Worm (Caenorhabditis elegans) whole organism, young adult: Measurements from ENCODE around the gene cpt-4.
"Not testable (repeated sequence)": the region's sequence is repeated elsewhere in the genome, so short reads cannot be mapped to it uniquely, and the experiment has no call there.

Experiments used
- B0019.2 ChIP-seq: fragments of 200-800 bp; sonication (Bioruptor generic); conservative IDR thresholded peaks from 2 replicates; pipeline ENCODE4 v1.3.6; 2022; ENCODE audit warnings: missing genetic modification reagents, missing genetic modification characterization, missing compliant biosample characterization
- C06A6.2 ChIP-seq: fragments of 200-800 bp; sonication (Bioruptor generic); conservative IDR thresholded peaks from 2 replicates; pipeline ENCODE4 v1.3.6; 2022; ENCODE audit warnings: missing genetic modification characterization, missing compliant biosample characterization
- C17E4.6 ChIP-seq: fragments of 200-800 bp; sonication (Bioruptor generic); IDR thresholded peaks from 2 replicates; pipeline ENCODE4 v1.3.6; 2022; ENCODE audit warnings: missing genetic modification reagents, missing genetic modification characterization, missing compliant biosample characterization
- D2030.7 ChIP-seq: fragments of 200-800 bp; sonication (Bioruptor generic); IDR thresholded peaks from 2 replicates; pipeline ENCODE4 v1.3.6; 2022; ENCODE audit warnings: missing genetic modification reagents, missing genetic modification characterization, missing compliant biosample characterization
- F10E7.11 ChIP-seq: sonication (generic microtip); optimal IDR thresholded peaks from 2 replicates; lab custom pipeline; 2017; ENCODE audit warnings: mild to moderate bottlenecking, missing genetic modification characterization, moderate library complexity, missing compliant biosample characterization
- F33H1.4 ChIP-seq: fragments of 200-800 bp; sonication (Bioruptor generic); IDR thresholded peaks from 2 replicates; pipeline ENCODE4 v1.3.6; 2022; ENCODE audit warnings: missing genetic modification reagents, missing genetic modification characterization, missing compliant biosample characterization
- F39B2.1 ChIP-seq: fragments of 200-800 bp; sonication (Bioruptor generic); IDR thresholded peaks from 2 replicates; pipeline ENCODE4 v1.3.6; 2022; ENCODE audit warnings: missing genetic modification reagents, missing genetic modification characterization, missing compliant biosample characterization
- K11D2.4 ChIP-seq: fragments of 200-800 bp; sonication (Bioruptor generic); IDR thresholded peaks from 2 replicates; pipeline ENCODE4 v1.3.6; 2022; ENCODE audit warnings: missing genetic modification reagents, missing genetic modification characterization, missing compliant biosample characterization
- T07F8.4 ChIP-seq: sonication (generic microtip); optimal IDR thresholded peaks from 2 replicates; lab custom pipeline; 2016; ENCODE audit warnings: mild to moderate bottlenecking, missing genetic modification characterization, moderate library complexity, missing compliant biosample characterization
- Y53G8AR.9 ChIP-seq: fragments of 200-800 bp; sonication (Bioruptor generic); conservative IDR thresholded peaks from 2 replicates; pipeline ENCODE4 v1.3.6; 2022; ENCODE audit warnings: missing genetic modification reagents, missing genetic modification characterization, missing compliant biosample characterization
- Y67H2A.10 ChIP-seq: fragments of 200-800 bp; sonication (Bioruptor generic); conservative IDR thresholded peaks from 2 replicates; pipeline ENCODE4 v1.3.6; 2022; ENCODE audit warnings: missing genetic modification reagents, missing genetic modification characterization, missing compliant biosample characterization
- Y79H2A.3 ChIP-seq: fragments of 200-800 bp; sonication (Bioruptor generic); conservative IDR thresholded peaks from 2 replicates; pipeline ENCODE4 v1.3.6; 2022; ENCODE audit warnings: missing genetic modification reagents, missing genetic modification characterization, missing compliant biosample characterization
- aptf-2 ChIP-seq: fragments of 200-800 bp; sonication (Bioruptor generic); conservative IDR thresholded peaks from 2 replicates; pipeline ENCODE4 v1.3.6; 2022; ENCODE audit warnings: missing genetic modification reagents, missing genetic modification characterization, missing compliant biosample characterization
- attf-3 ChIP-seq: fragments of 200-800 bp; sonication (Bioruptor generic); conservative IDR thresholded peaks from 2 replicates; pipeline ENCODE4 v1.3.6; 2022; ENCODE audit warnings: missing genetic modification reagents, missing genetic modification characterization, missing compliant biosample characterization
- attf-6 ChIP-seq: fragments of 200-800 bp; sonication (Bioruptor generic); IDR thresholded peaks from 2 replicates; pipeline ENCODE4 v1.3.6; 2022; ENCODE audit warnings: missing genetic modification reagents, missing genetic modification characterization, missing compliant biosample characterization
- bed-1 ChIP-seq: fragments of 200-800 bp; sonication (Bioruptor generic); IDR thresholded peaks from 2 replicates; pipeline ENCODE4 v1.3.6; 2022; ENCODE audit warnings: missing genetic modification reagents, missing genetic modification characterization, missing compliant biosample characterization
- ccch-3 ChIP-seq: fragments of 200-800 bp; sonication (Bioruptor generic); optimal IDR thresholded peaks from 2 replicates; lab custom pipeline; 2018; ENCODE audit warnings: mild to moderate bottlenecking, missing genetic modification characterization, missing compliant biosample characterization
- cebp-1 ChIP-seq, 2 experiments: fragments of 200-800 bp in 1 of 2; sonication (Bioruptor generic) in 1 of 2; sonication (generic microtip) in 1 of 2; IDR thresholded peaks in 1 of 2; optimal IDR thresholded peaks in 1 of 2; 2 replicates each; pipeline versions ENCODE4 v1.3.6 to Lab custom; 2017 to 2022; ENCODE audit warnings: missing compliant biosample characterization in 2 of 2, missing genetic modification characterization in 2 of 2, mild to moderate bottlenecking in 1 of 2, missing genetic modification reagents in 1 of 2, moderate library complexity in 1 of 2
- cebp-2 ChIP-seq: fragments of 200-800 bp; sonication (Bioruptor generic); IDR thresholded peaks from 2 replicates; pipeline ENCODE4 v1.3.6; 2022; ENCODE audit warnings: missing genetic modification characterization, missing compliant biosample characterization
- ceh-100 ChIP-seq: fragments of 200-800 bp; sonication (Bioruptor generic); IDR thresholded peaks from 2 replicates; pipeline ENCODE4 v1.3.6; 2022; ENCODE audit warnings: missing genetic modification reagents, missing genetic modification characterization, missing compliant biosample characterization
- ceh-58 ChIP-seq: fragments of 200-800 bp; sonication (Bioruptor generic); IDR thresholded peaks from 2 replicates; pipeline ENCODE4 v1.3.6; 2022; ENCODE audit warnings: missing genetic modification characterization, missing compliant biosample characterization
- ceh-91 ChIP-seq: fragments of 200-800 bp; sonication (Bioruptor generic); IDR thresholded peaks from 2 replicates; pipeline ENCODE4 v1.3.6; 2022; ENCODE audit warnings: missing genetic modification reagents, missing genetic modification characterization, missing compliant biosample characterization
- dox-1 ChIP-seq: fragments of 200-800 bp; sonication (Bioruptor generic); IDR thresholded peaks from 2 replicates; pipeline ENCODE4 v1.3.6; 2022; ENCODE audit warnings: missing genetic modification reagents, missing genetic modification characterization, missing compliant biosample characterization
- egl-18 ChIP-seq: fragments of 200-800 bp; sonication (Bioruptor generic); IDR thresholded peaks from 2 replicates; pipeline ENCODE4 v1.3.6; 2022; ENCODE audit warnings: missing genetic modification reagents, missing genetic modification characterization, missing compliant biosample characterization
- egl-44 ChIP-seq: fragments of 200-800 bp; sonication (Bioruptor generic); IDR thresholded peaks from 2 replicates; pipeline ENCODE4 v1.3.6; 2022; ENCODE audit warnings: missing genetic modification reagents, missing genetic modification characterization, missing compliant biosample characterization
- egrh-3 ChIP-seq: fragments of 200-800 bp; sonication (Bioruptor generic); IDR thresholded peaks from 2 replicates; pipeline ENCODE4 v1.3.6; 2022; ENCODE audit warnings: missing genetic modification reagents, missing genetic modification characterization, missing compliant biosample characterization
- ekl-4 ChIP-seq: fragments of 200-800 bp; sonication (Bioruptor generic); IDR thresholded peaks from 2 replicates; pipeline ENCODE4 v1.3.6; 2022; ENCODE audit warnings: missing genetic modification reagents, missing genetic modification characterization, missing compliant biosample characterization
- hlh-26 ChIP-seq: fragments of 200-800 bp; sonication (Bioruptor generic); conservative IDR thresholded peaks from 2 replicates; pipeline ENCODE4 v1.3.6; 2022; ENCODE audit warnings: missing genetic modification reagents, missing genetic modification characterization, missing compliant biosample characterization
- hsf-1 ChIP-seq: fragments of 200-800 bp; sonication (Bioruptor generic); IDR thresholded peaks from 2 replicates; pipeline ENCODE4 v1.3.6; 2022; ENCODE audit warnings: missing genetic modification reagents, missing genetic modification characterization, missing compliant biosample characterization
- let-526 ChIP-seq: fragments of 200-800 bp; sonication (Bioruptor generic); IDR thresholded peaks from 2 replicates; pipeline ENCODE4 v1.3.6; 2022; ENCODE audit warnings: missing genetic modification reagents, missing genetic modification characterization, missing compliant biosample characterization
- lin-26 ChIP-seq: fragments of 200-800 bp; sonication (Bioruptor generic); IDR thresholded peaks from 2 replicates; pipeline ENCODE4 v1.3.6; 2022; ENCODE audit warnings: missing genetic modification reagents, missing genetic modification characterization, missing compliant biosample characterization
- madf-6 ChIP-seq: fragments of 200-800 bp; sonication (Bioruptor generic); IDR thresholded peaks from 2 replicates; pipeline ENCODE4 v1.3.6; 2022; ENCODE audit warnings: missing genetic modification reagents, missing genetic modification characterization, missing compliant biosample characterization
- madf-8 ChIP-seq: fragments of 200-800 bp; sonication (Bioruptor generic); conservative IDR thresholded peaks from 2 replicates; pipeline ENCODE4 v1.3.6; 2022; ENCODE audit warnings: missing genetic modification reagents, missing genetic modification characterization, missing compliant biosample characterization
- mcd-1 ChIP-seq: fragments of 200-800 bp; sonication (Bioruptor generic); IDR thresholded peaks from 2 replicates; pipeline ENCODE4 v1.3.6; 2022; ENCODE audit warnings: missing genetic modification reagents, missing genetic modification characterization, missing compliant biosample characterization
- pbrm-1 ChIP-seq: fragments of 200-800 bp; sonication (Bioruptor generic); IDR thresholded peaks from 2 replicates; pipeline ENCODE4 v1.3.6; 2022; ENCODE audit warnings: missing genetic modification reagents, missing genetic modification characterization, missing compliant biosample characterization
- rcor-1 ChIP-seq: fragments of 200-800 bp; sonication (Bioruptor generic); IDR thresholded peaks from 2 replicates; pipeline ENCODE4 v1.3.6; 2022; ENCODE audit warnings: missing genetic modification reagents, missing genetic modification characterization, missing compliant biosample characterization
- sea-2 ChIP-seq: fragments of 200-800 bp; sonication (Bioruptor generic); IDR thresholded peaks from 2 replicates; pipeline ENCODE4 v1.3.6; 2022; ENCODE audit warnings: missing genetic modification characterization, missing compliant biosample characterization
- snpc-1.3 ChIP-seq: sonication (generic microtip); optimal IDR thresholded peaks from 2 replicates; lab custom pipeline; 2017; ENCODE audit warnings: missing genetic modification characterization, mild to moderate bottlenecking, missing compliant biosample characterization, antibody characterized with exemption, moderate library complexity, missing genotype, missing genetic modification reagents; ENCODE audit not compliant: insufficient read depth
- snpc-3.4 ChIP-seq: sonication (generic microtip); optimal IDR thresholded peaks from 2 replicates; lab custom pipeline; 2017; ENCODE audit warnings: missing genetic modification characterization, mild to moderate bottlenecking, missing compliant biosample characterization, antibody characterized with exemption, moderate library complexity, missing genotype, missing genetic modification reagents
- unc-62 ChIP-seq: fragments of 150-350 bp; optimal IDR thresholded peaks from 2 replicates; lab custom pipeline; 2014; ENCODE audit warnings: missing biosample characterization, missing genetic modification reagents, missing genetic modification characterization
- ztf-18 ChIP-seq: sonication (generic microtip); optimal IDR thresholded peaks from 2 replicates; lab custom pipeline; 2016; ENCODE audit warnings: missing genotype, mild to moderate bottlenecking, missing genetic modification characterization, missing compliant biosample characterization
- ztf-25 ChIP-seq: fragments of 200-800 bp; sonication (Bioruptor generic); IDR thresholded peaks from 2 replicates; pipeline ENCODE4 v1.3.6; 2022; ENCODE audit warnings: missing genetic modification reagents, missing genetic modification characterization, missing compliant biosample characterization
- ztf-28 ChIP-seq: fragments of 200-800 bp; sonication (Bioruptor generic); IDR thresholded peaks from 2 replicates; pipeline ENCODE4 v1.3.6; 2022; ENCODE audit warnings: missing genetic modification reagents, missing genetic modification characterization, missing compliant biosample characterization

Gene cpt-4

DNA sequence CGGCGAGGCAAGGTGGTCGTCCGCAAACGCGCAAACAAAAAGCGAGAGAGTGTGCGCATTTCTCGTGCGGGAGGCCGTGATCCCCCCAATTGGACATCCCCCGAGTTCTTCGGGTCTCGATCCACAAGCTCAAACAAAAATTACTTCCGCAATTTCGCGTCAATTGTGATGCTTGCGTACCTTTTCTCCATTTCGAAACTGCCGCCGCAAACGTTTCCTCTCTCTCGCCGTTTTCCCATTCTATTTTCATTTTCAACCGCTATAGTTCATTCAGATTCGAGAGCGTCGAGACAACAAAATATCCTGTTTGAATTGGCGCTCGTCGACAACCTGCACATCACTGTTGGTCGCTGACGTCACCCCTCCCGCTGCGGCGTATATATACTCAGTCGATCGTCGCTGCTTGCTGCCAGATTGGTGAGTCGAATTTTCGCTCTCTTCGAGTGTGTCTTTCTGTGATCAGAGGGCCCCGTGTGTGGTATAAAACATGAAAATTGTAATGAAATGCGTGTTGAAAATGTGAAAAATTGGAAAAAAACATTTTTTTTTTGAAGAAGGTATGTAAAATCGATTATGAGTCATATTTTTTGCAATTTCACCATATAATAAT, 21.9 kb upstream of the cpt-4 start, which contains the start of the genes pqn-51 and K11D12.14 (continued):
- TF ChIP-seq unc-62 (GFP tag; lab: Kevin White, UChicago) (peak; percentile 30), F10E7.11 (tag; lab: Kevin White, UChicago) (no peak), ccch-3 (GFP tag; lab: Kevin White, UChicago) (no peak), F39B2.1 (GFP tag; lab: Robert Waterston, UW) (no peak), ekl-4 (GFP tag; lab: Robert Waterston, UW) (peak; percentile 96), snpc-1.3 (tag; lab: Kevin White, UChicago) (peak; percentile 7), hlh-26 (GFP tag; lab: Robert Waterston, UW) (no peak), ztf-18 (tag; lab: Kevin White, UChicago) (peak; percentile 93), snpc-3.4 (tag; lab: Kevin White, UChicago) (no peak), T07F8.4 (tag; lab: Kevin White, UChicago) (no peak), cebp-2 (no peak), B0019.2 (GFP tag; lab: Robert Waterston, UW) (peak; percentile 44), Y79H2A.3 (GFP tag; lab: Robert Waterston, UW) (0 out of 2 replicates have a peak, but pooled peaks have one; percentile 60), bed-1 (GFP tag; lab: Robert Waterston, UW) (no peak), ceh-58 (GFP tag; lab: Robert Waterston, UW) (no peak), lin-26 (GFP tag; lab: Robert Waterston, UW) (peak; percentile 81)

DNA sequence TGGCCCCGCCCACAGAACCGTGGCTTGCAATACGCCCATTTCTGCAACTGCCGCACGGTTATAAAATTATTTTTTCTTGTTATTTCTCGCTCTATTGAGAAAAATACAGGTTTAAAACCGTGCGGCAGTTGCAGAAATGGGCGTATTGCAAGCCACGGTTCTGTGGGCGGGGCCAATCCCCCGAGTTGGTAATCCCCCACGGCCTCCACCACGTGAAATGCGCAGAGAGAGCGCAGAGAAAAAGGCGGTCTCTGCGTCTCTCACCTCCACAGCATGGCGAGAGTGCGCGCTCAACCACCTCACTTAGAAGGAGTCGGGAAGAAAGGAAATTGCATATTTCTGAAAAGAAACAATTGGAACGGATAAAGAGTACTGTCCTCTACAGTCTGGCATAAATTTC, 19.7 kb upstream of the cpt-4 start:
- peak; percentile 68 for TF ChIP-seq attf-3 (GFP tag; lab: Robert Waterston, UW)
- peak; percentile 79 for TF ChIP-seq ceh-91 (GFP tag; lab: Robert Waterston, UW)
- peak; percentile 70 for TF ChIP-seq F33H1.4 (GFP tag; lab: Robert Waterston, UW)
- TF ChIP-seq Y67H2A.10 = 0 out of 2 replicates have a peak, but pooled peaks have one; percentile 38
- peak; percentile 25; the same call in 1 of the 2 replicates for TF ChIP-seq hsf-1 (GFP tag; lab: Robert Waterston, UW)
- TF ChIP-seq mcd-1 (GFP tag; lab: Robert Waterston, UW) = peak; percentile 95
- TF ChIP-seq ztf-28 (GFP tag; lab: Robert Waterston, UW) = peak; percentile 83
- peak; percentile 66; the same call in 1 of the 2 replicates for TF ChIP-seq lin-26 (GFP tag; lab: Robert Waterston, UW)
- TF ChIP-seq attf-6 = peak; percentile 15; the same call in 1 of the 2 replicates
- peak; percentile 75 for TF ChIP-seq madf-6
- TF ChIP-seq ceh-100 = peak; percentile 93
- TF ChIP-seq let-526 = peak; percentile 82
- peak; percentile 95 for TF ChIP-seq pbrm-1 (GFP tag; lab: Robert Waterston, UW)
- TF ChIP-seq egl-18 = peak; percentile 83
- peak; percentile 60 for TF ChIP-seq madf-8 (GFP tag; lab: Robert Waterston, UW)
- TF ChIP-seq rcor-1 (GFP tag; lab: Robert Waterston, UW) = peak; percentile 86
- peak; percentile 77 for TF ChIP-seq Y53G8AR.9
- peak; percentile 87 for TF ChIP-seq egrh-3 (GFP tag; lab: Robert Waterston, UW)
- TF ChIP-seq ceh-58 (GFP tag; lab: Robert Waterston, UW) = 0 out of 2 replicates have a peak, but pooled peaks have one; percentile 27
- peak; percentile 76 for TF ChIP-seq aptf-2
- TF ChIP-seq egl-44 (GFP tag; lab: Robert Waterston, UW) = peak; percentile 51; the same call in 1 of the 2 replicates
- TF ChIP-seq C06A6.2 (GFP tag; lab: Robert Waterston, UW) = peak; percentile 91
- TF ChIP-seq D2030.7 (GFP tag; lab: Robert Waterston, UW) = peak; percentile 78
- TF ChIP-seq C17E4.6 (GFP tag; lab: Robert Waterston, UW) = peak; percentile 64
- peak; percentile 78 for TF ChIP-seq ztf-18 (tag; lab: Kevin White, UChicago)
- TF ChIP-seq ekl-4 (GFP tag; lab: Robert Waterston, UW) = peak; percentile 86
- peak; percentile 92 for TF ChIP-seq K11D2.4
- TF ChIP-seq ztf-25 (GFP tag; lab: Robert Waterston, UW) = 0 out of 2 replicates have a peak, but pooled peaks have one; percentile 51
- TF ChIP-seq cebp-2 = 0 out of 2 replicates have a peak, but pooled peaks have one; percentile 66
- peak; percentile 95 for TF ChIP-seq dox-1
- peak; percentile 82; the same call in 1 of the 2 replicates for TF ChIP-seq sea-2 (GFP tag; lab: Robert Waterston, UW)
- peak; percentile 66; the same call in 1 of the 2 replicates for TF ChIP-seq cebp-1 (GFP tag; IDR thresholded peaks at IDR 0.05; lab: Robert Waterston, UW)
- not testable (repeated sequence) for TF ChIP-seq cebp-1 (tag; optimal IDR thresholded peaks at IDR 0.05; lab: Kevin White, UChicago)
